Fruit fly (Drosophila melanogaster) whole organism, prepupa: ENCODE results near the gene Spn.

ENCODE experiments used
- CG10631 ChIP-seq: fragments of 200-800 bp; sonication (Bioruptor generic); optimal IDR thresholded peaks from 2 replicates; lab custom pipeline; 2016; ENCODE audit warnings: missing biosample characterization, missing genetic modification characterization
- CG10669 ChIP-seq: fragments of 200-800 bp; sonication (Bioruptor generic); optimal IDR thresholded peaks from 3 replicates; lab custom pipeline; 2018; ENCODE audit warnings: missing biosample characterization, mild to moderate bottlenecking, missing genetic modification characterization, moderate library complexity
- CG11902 ChIP-seq: fragments of 200-800 bp; sonication (Bioruptor generic); optimal IDR thresholded peaks from 3 replicates; lab custom pipeline; 2016; ENCODE audit warnings: missing biosample characterization, missing genetic modification characterization
- CG15336 ChIP-seq: fragments of 200-800 bp; sonication (Bioruptor generic); IDR thresholded peaks from 2 replicates; pipeline ENCODE4 v1.3.6; 2022; ENCODE audit warnings: missing biosample characterization, missing genetic modification characterization
- CG1621 ChIP-seq: fragments of 200-800 bp; sonication (Bioruptor generic); optimal IDR thresholded peaks from 3 replicates; lab custom pipeline; 2018; ENCODE audit warnings: missing biosample characterization, mild to moderate bottlenecking, missing genetic modification characterization
- CG16779 ChIP-seq: fragments of 200-800 bp; sonication (Bioruptor generic); optimal IDR thresholded peaks from 3 replicates; lab custom pipeline; 2017; ENCODE audit warnings: missing biosample characterization, mild to moderate bottlenecking, missing genetic modification characterization
- CG3032 ChIP-seq: fragments of 200-800 bp; optimal IDR thresholded peaks from 2 replicates; lab custom pipeline; 2019; ENCODE audit warnings: missing biosample characterization, mild to moderate bottlenecking, missing genetic modification characterization, moderate library complexity
- CG31627 ChIP-seq: fragments of 200-800 bp; sonication (Bioruptor generic); optimal IDR thresholded peaks from 3 replicates; lab custom pipeline; 2016; ENCODE audit warnings: missing biosample characterization, missing genetic modification characterization
- CG6163 ChIP-seq: fragments of 200-800 bp; sonication (Bioruptor generic); IDR thresholded peaks from 3 replicates; pipeline ENCODE4 v1.3.6; 2022; ENCODE audit warnings: missing biosample characterization, missing genetic modification characterization
- CG6276 ChIP-seq: fragments of 200-800 bp; sonication (Bioruptor generic); optimal IDR thresholded peaks from 2 replicates; lab custom pipeline; 2017; ENCODE audit warnings: missing biosample characterization, mild to moderate bottlenecking, missing genetic modification characterization
- CG6808 ChIP-seq: fragments of 200-800 bp; sonication (Bioruptor generic); optimal IDR thresholded peaks from 3 replicates; lab custom pipeline; 2017; ENCODE audit warnings: missing biosample characterization, missing genetic modification characterization, mild to moderate bottlenecking, moderate library complexity, missing genetic modification reagents
- CG7368 ChIP-seq: fragments of 200-800 bp; sonication (Bioruptor generic); optimal IDR thresholded peaks from 3 replicates; lab custom pipeline; 2016; ENCODE audit warnings: missing biosample characterization, missing genetic modification characterization
- CG8119 ChIP-seq: fragments of 200-800 bp; sonication (Bioruptor generic); IDR thresholded peaks from 3 replicates; pipeline ENCODE4 v1.3.6; 2022; ENCODE audit warnings: missing biosample characterization, missing genetic modification characterization
- CG8632 ChIP-seq: fragments of 200-800 bp; sonication (Bioruptor generic); optimal IDR thresholded peaks from 3 replicates; lab custom pipeline; 2016; ENCODE audit warnings: missing biosample characterization, missing genetic modification characterization
- CG9139 ChIP-seq: fragments of 200-800 bp; sonication (Bioruptor generic); optimal IDR thresholded peaks from 3 replicates; lab custom pipeline; 2017; ENCODE audit warnings: missing biosample characterization, mild to moderate bottlenecking, missing genetic modification characterization
- Eip78C ChIP-seq: fragments of 200-800 bp; sonication (Bioruptor generic); peaks from one replicate; lab custom pipeline; 2016; ENCODE audit warnings: missing biosample characterization, missing genetic modification characterization
- Eip93F ChIP-seq: fragments of 200-800 bp; sonication (Bioruptor generic); optimal IDR thresholded peaks from 2 replicates; lab custom pipeline; 2016; ENCODE audit warnings: missing biosample characterization, mild to moderate bottlenecking, missing genetic modification characterization
- Ets21C ChIP-seq: fragments of 200-800 bp; sonication (Bioruptor generic); optimal IDR thresholded peaks from 3 replicates; lab custom pipeline; 2016; ENCODE audit warnings: missing biosample characterization, missing genetic modification characterization
- Ets96B ChIP-seq: fragments of 200-800 bp; optimal IDR thresholded peaks from 2 replicates; lab custom pipeline; 2019; ENCODE audit warnings: missing biosample characterization, mild to moderate bottlenecking, missing genetic modification characterization, moderate library complexity
- Gug ChIP-seq: fragments of 200-800 bp; sonication (Bioruptor generic); IDR thresholded peaks from 2 replicates; pipeline ENCODE4 v1.3.6; 2022; ENCODE audit warnings: missing biosample characterization, missing genetic modification characterization
- Hr38 ChIP-seq: sonication (Bioruptor generic); optimal IDR thresholded peaks from 2 replicates; lab custom pipeline; 2016; ENCODE audit warnings: missing biosample characterization, missing genetic modification characterization
- Hr39 ChIP-seq: fragments of 200-800 bp; sonication (Bioruptor generic); optimal IDR thresholded peaks from 2 replicates; lab custom pipeline; 2016; ENCODE audit warnings: missing biosample characterization, missing genetic modification characterization
- Hr4 ChIP-seq: fragments of 200-800 bp; sonication (Bioruptor generic); optimal IDR thresholded peaks from 3 replicates; lab custom pipeline; 2016; ENCODE audit warnings: missing biosample characterization, missing genetic modification characterization
- Lpt ChIP-seq: fragments of 200-800 bp; sonication (Bioruptor generic); optimal IDR thresholded peaks from 3 replicates; lab custom pipeline; 2016; ENCODE audit warnings: missing biosample characterization, missing genetic modification characterization
- OdsH ChIP-seq: fragments of 200-800 bp; sonication (Bioruptor generic); optimal IDR thresholded peaks from 3 replicates; lab custom pipeline; 2016; ENCODE audit warnings: missing biosample characterization, missing genetic modification characterization
- Sox102F ChIP-seq: fragments of 200-800 bp; sonication (Bioruptor generic); optimal IDR thresholded peaks from 2 replicates; lab custom pipeline; 2016; ENCODE audit warnings: missing biosample characterization, mild to moderate bottlenecking, missing genetic modification characterization
- Sox14 ChIP-seq: fragments of 200-800 bp; sonication (Bioruptor generic); optimal IDR thresholded peaks from 3 replicates; lab custom pipeline; 2016; ENCODE audit warnings: missing biosample characterization, missing genetic modification characterization
- Sox15 ChIP-seq: fragments of 200-800 bp; sonication (Bioruptor generic); optimal IDR thresholded peaks from 3 replicates; lab custom pipeline; 2016; ENCODE audit warnings: missing biosample characterization, missing genetic modification characterization
- achi ChIP-seq: fragments of 200-800 bp; sonication (Bioruptor generic); optimal IDR thresholded peaks from 3 replicates; lab custom pipeline; 2016; ENCODE audit warnings: missing biosample characterization, missing genetic modification characterization
- cyc ChIP-seq: fragments of 200-800 bp; sonication (Bioruptor generic); optimal IDR thresholded peaks from 3 replicates; lab custom pipeline; 2016; ENCODE audit warnings: missing biosample characterization, missing genetic modification characterization
- dac ChIP-seq: fragments of 200-800 bp; sonication (Bioruptor generic); optimal IDR thresholded peaks from 2 replicates; lab custom pipeline; 2017; ENCODE audit warnings: missing biosample characterization, mild to moderate bottlenecking, missing genetic modification characterization
- dsx ChIP-seq: fragments of 200-800 bp; optimal IDR thresholded peaks from 3 replicates; lab custom pipeline; 2019; ENCODE audit warnings: missing biosample characterization, mild to moderate bottlenecking, missing genetic modification characterization, moderate library complexity; ENCODE audit not compliant: poor library complexity, severe bottlenecking
- eg ChIP-seq: fragments of 200-800 bp; sonication (Bioruptor generic); IDR thresholded peaks from 3 replicates; pipeline ENCODE4 v1.3.6; 2022; ENCODE audit warnings: missing biosample characterization, missing genetic modification characterization
- esn ChIP-seq: fragments of 200-800 bp; sonication (Bioruptor generic); optimal IDR thresholded peaks from 2 replicates; lab custom pipeline; 2016; ENCODE audit warnings: missing biosample characterization, mild to moderate bottlenecking, missing genetic modification characterization, moderate library complexity
- fd59A ChIP-seq: fragments of 200-800 bp; sonication (Bioruptor generic); optimal IDR thresholded peaks from 2 replicates; lab custom pipeline; 2017; ENCODE audit warnings: missing biosample characterization, mild to moderate bottlenecking, missing genetic modification characterization, missing genetic modification reagents
- fkh ChIP-seq: fragments of 200-800 bp; sonication (Bioruptor generic); optimal IDR thresholded peaks from 3 replicates; lab custom pipeline; 2017; ENCODE audit warnings: missing biosample characterization, mild to moderate bottlenecking, missing genetic modification characterization, moderate library complexity
- lz ChIP-seq: fragments of 200-800 bp; sonication (Bioruptor generic); optimal IDR thresholded peaks from 3 replicates; lab custom pipeline; 2016; ENCODE audit warnings: missing biosample characterization, missing genetic modification characterization
- net ChIP-seq: fragments of 200-800 bp; sonication (Bioruptor generic); optimal IDR thresholded peaks from 3 replicates; lab custom pipeline; 2016; ENCODE audit warnings: missing biosample characterization, missing genetic modification characterization
- pdm3 ChIP-seq: fragments of 200-800 bp; sonication (Bioruptor generic); optimal IDR thresholded peaks from 3 replicates; lab custom pipeline; 2016; ENCODE audit warnings: missing biosample characterization, missing genetic modification characterization
- salr ChIP-seq, 2 experiments: fragments of 200-800 bp; sonication (Bioruptor generic); optimal IDR thresholded peaks; 3 replicates each; lab custom pipeline; 2016 to 2018; ENCODE audit warnings: missing biosample characterization in 2 of 2, missing genetic modification characterization in 2 of 2, mild to moderate bottlenecking in 1 of 2
- spab ChIP-seq: fragments of 200-800 bp; sonication (Bioruptor generic); optimal IDR thresholded peaks from 2 replicates; lab custom pipeline; 2017; ENCODE audit warnings: missing biosample characterization, mild to moderate bottlenecking, missing genetic modification characterization, missing genetic modification reagents
- ss ChIP-seq, 2 experiments: fragments of 200-800 bp; sonication (Bioruptor generic); optimal IDR thresholded peaks; 2 replicates in 1 of 2; 3 replicates in 1 of 2; lab custom pipeline; 2017 to 2018; ENCODE audit warnings: mild to moderate bottlenecking in 2 of 2, missing biosample characterization in 2 of 2, missing genetic modification characterization in 2 of 2, moderate library complexity in 1 of 2
- svp ChIP-seq: fragments of 200-800 bp; sonication (Bioruptor generic); peaks from one replicate; lab custom pipeline; 2016; ENCODE audit warnings: missing biosample characterization, missing genetic modification characterization
- vri ChIP-seq: fragments of 200-800 bp; sonication (Bioruptor generic); optimal IDR thresholded peaks from 3 replicates; lab custom pipeline; 2016; ENCODE audit warnings: missing biosample characterization, mild to moderate bottlenecking, missing genetic modification characterization

The Spn gene

DNA sequence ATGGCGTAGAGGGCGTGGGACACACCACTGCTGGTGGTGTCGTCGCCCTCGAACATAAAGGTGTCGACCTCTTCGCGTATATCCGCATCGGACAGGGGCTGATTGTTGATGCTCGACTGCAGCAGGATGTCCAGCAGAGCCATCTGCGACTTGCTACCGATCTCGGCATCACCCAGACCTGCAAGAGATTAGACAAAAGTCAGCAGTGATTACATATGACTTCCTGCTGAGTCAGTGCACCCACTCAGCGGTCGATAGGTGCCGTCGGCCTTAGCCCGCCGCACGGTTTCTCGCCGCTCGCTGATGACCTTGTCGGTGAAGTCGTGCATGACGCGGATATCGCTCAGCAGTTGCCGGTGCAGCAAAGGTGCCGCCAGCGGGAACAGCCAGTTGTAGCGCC, 77.2 kb downstream of the Spn start:
- TF ChIP-seq Ets96B (tag; lab: Kevin White, UChicago) (no peak), OdsH (GFP tag; lab: Kevin White, UChicago) (no peak)

DNA sequence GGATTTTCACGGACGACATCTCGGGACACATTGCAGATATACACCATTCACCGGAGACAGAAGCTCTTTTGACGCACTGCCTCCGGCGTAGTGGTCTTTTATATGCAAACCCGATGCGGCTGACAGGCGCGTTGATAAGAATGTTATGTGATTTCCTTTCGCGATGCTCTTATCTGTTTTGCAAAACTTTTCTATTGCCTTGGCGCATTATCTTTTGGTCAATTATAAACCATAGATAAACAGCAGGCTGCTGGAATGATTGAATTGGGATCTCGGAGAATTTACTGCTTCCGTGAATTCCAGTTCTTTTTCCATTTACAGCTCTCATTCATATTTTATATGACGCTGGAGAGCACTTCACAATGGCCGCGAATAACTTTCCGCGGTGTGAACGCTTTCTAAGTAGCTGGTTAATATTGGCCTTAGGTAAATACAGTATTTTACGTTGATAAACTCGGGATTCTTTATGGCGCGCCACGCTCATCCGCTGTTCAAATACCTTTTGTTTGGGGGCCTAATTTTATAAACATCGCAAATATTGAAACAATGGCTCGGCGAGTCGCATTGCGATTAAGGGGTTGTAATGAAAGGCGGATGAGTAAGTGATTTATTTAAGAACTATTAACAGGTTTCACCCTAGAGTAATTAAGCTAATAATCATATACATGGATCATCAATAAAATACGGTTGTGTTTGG, 78.4 kb downstream of the Spn start, which contains the start of gene CG16762:
Gene CG16762, minus strand, starts transcription at position 51 of the 697 bp plus-strand sequence.
- peak; percentile 59 for TF ChIP-seq vri
- TF ChIP-seq CG15336 (GFP tag; lab: Robert Waterston, UW), result no peak
- TF ChIP-seq fkh, result peak; percentile 94

DNA sequence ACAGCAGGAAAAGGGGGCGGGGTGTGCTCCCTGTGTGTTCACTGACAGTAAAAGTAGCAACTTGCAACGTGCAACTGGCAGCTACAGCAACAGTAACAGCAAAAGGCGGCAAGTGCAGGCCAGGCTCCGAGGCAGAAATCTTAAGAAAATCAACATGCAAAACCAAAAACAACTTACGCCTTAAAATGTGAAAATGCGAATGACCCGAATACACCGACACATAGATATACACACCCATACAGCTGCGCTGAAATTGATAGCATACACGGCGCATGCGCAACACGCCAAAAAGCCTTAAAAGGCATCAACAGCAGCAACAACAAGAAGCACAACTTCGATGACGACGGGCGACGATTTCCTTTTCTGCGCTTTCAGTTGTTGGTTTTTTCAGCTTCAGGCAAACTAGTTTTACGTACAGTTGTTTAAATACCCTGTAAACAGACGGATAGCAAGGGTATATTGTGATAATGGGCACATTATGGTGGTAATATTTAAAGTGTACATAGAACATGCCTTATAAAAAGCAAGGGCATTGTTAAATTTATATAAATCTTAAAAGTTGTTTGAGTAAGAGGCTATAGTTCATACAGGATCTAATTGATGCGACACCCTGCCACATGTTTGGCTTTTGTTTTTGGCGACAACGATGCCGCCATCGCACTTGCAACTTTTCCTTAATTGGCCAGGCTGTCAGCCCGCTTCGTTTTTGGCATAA, 81.6 kb downstream of the Spn start:
- TF ChIP-seq Sox102F (GFP tag; lab: Kevin White, UChicago) (peak; percentile 79), CG10631 (GFP tag; lab: Kevin White, UChicago) (peak; percentile 81), salr (GFP tag; optimal IDR thresholded peaks at IDR 0.05; lab: Kevin White, UChicago) (peak; percentile 47 to 75), Sox14 (peak; percentile 85), CG9139 (GFP tag; lab: Kevin White, UChicago) (peak; percentile 56), CG6276 (peak; percentile 95), Gug (peak; percentile 75), CG8632 (peak; percentile 83), Hr38 (GFP tag; lab: Kevin White, UChicago) (peak; percentile 19), CG6808 (GFP tag; lab: Kevin White, UChicago) (peak; percentile 75), Ets21C (peak; percentile 53), CG1621 (tag; lab: Kevin White, UChicago) (peak; percentile 67), CG7368 (GFP tag; lab: Kevin White, UChicago) (peak; percentile 90), CG11902 (GFP tag; lab: Kevin White, UChicago) (peak; percentile 87), svp (peak; percentile 91), fd59A (GFP tag; lab: Kevin White, UChicago) (peak; percentile 60), Hr4 (peak; percentile 96), eg (GFP tag; lab: Robert Waterston, UW) (peak; percentile 97), ss (GFP tag; optimal IDR thresholded peaks at IDR 0.05; lab: Kevin White, UChicago) (peak; percentile 63 to 78), cyc (GFP tag; lab: Kevin White, UChicago) (peak; percentile 81), vri (peak; percentile 50), dac (peak; percentile 81), CG31627 (peak; percentile 71), CG15336 (GFP tag; lab: Robert Waterston, UW) (peak; percentile 97), pdm3 (GFP tag; lab: Kevin White, UChicago) (peak; percentile 92), CG16779 (tag; lab: Kevin White, UChicago) (peak; percentile 77), Lpt (GFP tag; lab: Kevin White, UChicago) (peak; percentile 92), OdsH (GFP tag; lab: Kevin White, UChicago) (peak; percentile 92), achi (GFP tag; lab: Kevin White, UChicago) (peak; percentile 87), Hr39 (GFP tag; lab: Kevin White, UChicago) (peak; percentile 59), esn (GFP tag; lab: Kevin White, UChicago) (peak; percentile 80), spab (peak; percentile 76), Eip78C (GFP tag; lab: Kevin White, UChicago) (peak; percentile 99), CG10669 (GFP tag; lab: Kevin White, UChicago) (peak; percentile 82), Eip93F (peak; percentile 22), dsx (peak; percentile 72), lz (GFP tag; lab: Kevin White, UChicago) (peak; percentile 80), CG3032 (peak; percentile 78), Ets96B (tag; lab: Kevin White, UChicago) (peak; percentile 87), CG6163 (peak; percentile 95), Sox15 (GFP tag; lab: Kevin White, UChicago) (peak; percentile 74), CG8119 (GFP tag; lab: Robert Waterston, UW) (peak; percentile 96), net (GFP tag; lab: Kevin White, UChicago) (peak; percentile 88)
